Fruit fly (Drosophila melanogaster) whole organism, embryonic: ENCODE data around the gene CG10492.

ENCODE experiments used
- Adf1 ChIP-seq: fragments of 200-800 bp; sonication (Bioruptor generic); IDR thresholded peaks from 2 replicates; pipeline ENCODE4 v1.3.6; 2022; ENCODE audit warnings: missing biosample characterization, missing genetic modification characterization
- CG10147 ChIP-seq: fragments of 200-800 bp; sonication (Bioruptor generic); optimal IDR thresholded peaks from 2 replicates; lab custom pipeline; 2019; ENCODE audit warnings: missing biosample characterization, mild to moderate bottlenecking, missing genetic modification characterization, moderate library complexity
- CG10543 ChIP-seq: fragments of 200-800 bp; sonication (Bioruptor generic); optimal IDR thresholded peaks from 3 replicates; lab custom pipeline; 2017; ENCODE audit warnings: missing biosample characterization, mild to moderate bottlenecking, missing genetic modification characterization, moderate library complexity
- CG13894 ChIP-seq: fragments of 200-800 bp; sonication (Bioruptor generic); optimal IDR thresholded peaks from 3 replicates; lab custom pipeline; 2018; ENCODE audit warnings: missing biosample characterization, mild to moderate bottlenecking, missing genetic modification characterization, moderate library complexity
- CG15011 ChIP-seq: fragments of 200-800 bp; sonication (Bioruptor generic); optimal IDR thresholded peaks from 3 replicates; lab custom pipeline; 2018; ENCODE audit warnings: missing biosample characterization, mild to moderate bottlenecking, missing genetic modification characterization
- CG16815 ChIP-seq: fragments of 200-800 bp; sonication (Bioruptor generic); optimal IDR thresholded peaks from 3 replicates; lab custom pipeline; 2017; ENCODE audit warnings: missing biosample characterization, mild to moderate bottlenecking, missing genetic modification characterization
- CG1792 ChIP-seq: fragments of 200-800 bp; sonication (Bioruptor generic); optimal IDR thresholded peaks from 2 replicates; lab custom pipeline; 2016; ENCODE audit warnings: missing biosample characterization, missing genetic modification characterization
- CG18619 ChIP-seq: fragments of 200-800 bp; sonication (Bioruptor generic); optimal IDR thresholded peaks from 3 replicates; lab custom pipeline; 2017; ENCODE audit warnings: missing biosample characterization, mild to moderate bottlenecking, missing genetic modification characterization
- CG2129 ChIP-seq: fragments of 200-800 bp; sonication (Bioruptor generic); IDR thresholded peaks from 2 replicates; pipeline ENCODE4 v1.3.6; 2022; ENCODE audit warnings: missing biosample characterization, missing genetic modification characterization; ENCODE audit not compliant: partially characterized antibody
- CG3838 ChIP-seq: fragments of 200-800 bp; sonication (Bioruptor generic); optimal IDR thresholded peaks from 3 replicates; lab custom pipeline; 2016; ENCODE audit warnings: missing biosample characterization, missing genetic modification characterization
- CG4360 ChIP-seq: fragments of 200-800 bp; sonication (Bioruptor generic); IDR thresholded peaks from 2 replicates; pipeline ENCODE4 v1.3.6; 2022; ENCODE audit warnings: missing biosample characterization, missing genetic modification characterization
- CG4424 ChIP-seq: fragments of 200-800 bp; sonication (Bioruptor generic); optimal IDR thresholded peaks from 3 replicates; lab custom pipeline; 2016; ENCODE audit warnings: missing biosample characterization, missing genetic modification characterization
- CG6272 ChIP-seq: fragments of 200-800 bp; sonication (Bioruptor generic); IDR thresholded peaks from 2 replicates; pipeline ENCODE4 v1.3.6; 2022; ENCODE audit warnings: missing biosample characterization, missing genetic modification characterization
- Dad ChIP-seq: fragments of 200-800 bp; sonication (Bioruptor generic); optimal IDR thresholded peaks from 3 replicates; lab custom pipeline; 2016; ENCODE audit warnings: missing biosample characterization, missing genetic modification characterization
- Deaf1 ChIP-seq: fragments of 200-800 bp; optimal IDR thresholded peaks from 3 replicates; lab custom pipeline; 2019; ENCODE audit warnings: missing biosample characterization, mild to moderate bottlenecking, missing genetic modification characterization, moderate library complexity
- Dref ChIP-seq: fragments of 200-800 bp; sonication (Bioruptor generic); IDR thresholded peaks from 2 replicates; pipeline ENCODE4 v1.3.6; 2022; ENCODE audit warnings: missing biosample characterization, missing genetic modification characterization
- Fer2 ChIP-seq: fragments of 200-800 bp; sonication (Bioruptor generic); optimal IDR thresholded peaks from 2 replicates; lab custom pipeline; 2018; ENCODE audit warnings: missing biosample characterization, mild to moderate bottlenecking, missing genetic modification characterization, moderate library complexity
- Hey ChIP-seq: fragments of 200-800 bp; sonication (Bioruptor generic); optimal IDR thresholded peaks from 3 replicates; lab custom pipeline; 2018; ENCODE audit warnings: missing biosample characterization, mild to moderate bottlenecking, missing genetic modification characterization
- NfI ChIP-seq: fragments of 200-800 bp; sonication (Bioruptor generic); optimal IDR thresholded peaks from 3 replicates; lab custom pipeline; 2018; ENCODE audit warnings: missing biosample characterization, mild to moderate bottlenecking, missing genetic modification characterization, moderate library complexity
- Poxn ChIP-seq: fragments of 200-800 bp; sonication (Bioruptor generic); IDR thresholded peaks from 2 replicates; pipeline ENCODE4 v1.3.6; 2022; ENCODE audit warnings: missing biosample characterization, missing genetic modification characterization
- Rfx ChIP-seq: fragments of 200-800 bp; sonication (Bioruptor generic); IDR thresholded peaks from 2 replicates; pipeline ENCODE4 v1.3.6; 2022; ENCODE audit warnings: missing biosample characterization, missing genetic modification characterization
- Spps ChIP-seq: fragments of 200-800 bp; sonication (Bioruptor generic); optimal IDR thresholded peaks from 2 replicates; lab custom pipeline; 2018; ENCODE audit warnings: missing biosample characterization, mild to moderate bottlenecking, missing genetic modification characterization
- Tbp ChIP-seq: fragments of >200 bp; optimal IDR thresholded peaks from 2 replicates; lab custom pipeline; 2018; ENCODE audit warnings: missing biosample characterization, missing genetic modification characterization
- abd-A ChIP-seq: fragments of 200-800 bp; sonication (Bioruptor generic); optimal IDR thresholded peaks from 3 replicates; lab custom pipeline; 2019; ENCODE audit warnings: missing biosample characterization, mild to moderate bottlenecking, missing genetic modification characterization, moderate library complexity
- bigmax ChIP-seq: fragments of 200-800 bp; sonication (Bioruptor generic); optimal IDR thresholded peaks from 2 replicates; lab custom pipeline; 2018; ENCODE audit warnings: missing biosample characterization, mild to moderate bottlenecking, missing genetic modification characterization
- cg ChIP-seq: fragments of 200-800 bp; sonication (Bioruptor generic); optimal IDR thresholded peaks from 3 replicates; lab custom pipeline; 2019; ENCODE audit warnings: missing biosample characterization, mild to moderate bottlenecking, missing genetic modification characterization, moderate library complexity
- chinmo ChIP-seq: fragments of 200-800 bp; sonication (Bioruptor generic); IDR thresholded peaks from 4 replicates; pipeline ENCODE4 v1.3.6; 2022; ENCODE audit warnings: missing biosample characterization, missing genetic modification characterization; ENCODE audit not compliant: partially characterized antibody
- crol ChIP-seq: fragments of 200-800 bp; sonication (Bioruptor generic); IDR thresholded peaks from 2 replicates; pipeline ENCODE4 v1.3.6; 2022; ENCODE audit warnings: missing biosample characterization, missing genetic modification characterization
- danr ChIP-seq: fragments of 200-800 bp; sonication (Bioruptor generic); IDR thresholded peaks from 2 replicates; pipeline ENCODE4 v1.3.6; 2022; ENCODE audit warnings: missing biosample characterization, missing genetic modification characterization
- gcm2 ChIP-seq: fragments of 200-800 bp; sonication (Bioruptor generic); optimal IDR thresholded peaks from 2 replicates; lab custom pipeline; 2016; ENCODE audit warnings: missing biosample characterization, missing genetic modification characterization
- gfzf ChIP-seq: fragments of 200-800 bp; sonication (Bioruptor generic); optimal IDR thresholded peaks from 2 replicates; lab custom pipeline; 2016; ENCODE audit warnings: missing biosample characterization, mild to moderate bottlenecking, missing genetic modification characterization, moderate library complexity
- h ChIP-seq: fragments of >200 bp; optimal IDR thresholded peaks from 2 replicates; lab custom pipeline; 2017
- hb ChIP-seq: fragments of 200-800 bp; sonication (Bioruptor generic); IDR thresholded peaks from 3 replicates; pipeline ENCODE4 v1.3.6; 2022; ENCODE audit warnings: missing biosample characterization, missing genetic modification characterization; ENCODE audit not compliant: partially characterized antibody
- ind ChIP-seq: fragments of 200-800 bp; sonication (Bioruptor generic); optimal IDR thresholded peaks from 3 replicates; lab custom pipeline; 2016; ENCODE audit warnings: missing biosample characterization, missing genetic modification characterization
- inv ChIP-seq: fragments of 200-800 bp; sonication (Bioruptor generic); IDR thresholded peaks from 2 replicates; pipeline ENCODE4 v1.3.6; 2022; ENCODE audit warnings: missing biosample characterization, missing genetic modification characterization; ENCODE audit not compliant: partially characterized antibody
- mirr ChIP-seq: fragments of 200-800 bp; sonication (Bioruptor generic); optimal IDR thresholded peaks from 3 replicates; lab custom pipeline; 2018; ENCODE audit warnings: missing biosample characterization, mild to moderate bottlenecking, missing genetic modification characterization
- nerfin-1 ChIP-seq: fragments of 200-800 bp; sonication (Bioruptor generic); optimal IDR thresholded peaks from 3 replicates; lab custom pipeline; 2019; ENCODE audit warnings: missing biosample characterization, mild to moderate bottlenecking, missing genetic modification characterization, moderate library complexity
- nerfin-2 ChIP-seq: fragments of 200-800 bp; sonication (Bioruptor generic); IDR thresholded peaks from 2 replicates; pipeline ENCODE4 v1.3.6; 2022; ENCODE audit warnings: missing biosample characterization, missing genetic modification characterization; ENCODE audit not compliant: partially characterized antibody
- sd ChIP-seq: fragments of 200-800 bp; sonication (Bioruptor generic); optimal IDR thresholded peaks from 3 replicates; lab custom pipeline; 2018; ENCODE audit warnings: missing biosample characterization, mild to moderate bottlenecking, missing genetic modification characterization, moderate library complexity
- sim ChIP-seq: fragments of 200-800 bp; sonication (Bioruptor generic); IDR thresholded peaks from 2 replicates; pipeline ENCODE4 v1.3.6; 2022; ENCODE audit warnings: missing biosample characterization, missing genetic modification characterization
- sima ChIP-seq: fragments of 200-800 bp; sonication (Bioruptor generic); optimal IDR thresholded peaks from 2 replicates; lab custom pipeline; 2016; ENCODE audit warnings: missing biosample characterization, missing genetic modification characterization
- sqz ChIP-seq: fragments of 200-800 bp; sonication (Bioruptor generic); optimal IDR thresholded peaks from 3 replicates; lab custom pipeline; 2018; ENCODE audit warnings: missing biosample characterization, mild to moderate bottlenecking, missing genetic modification characterization
- tup ChIP-seq: fragments of 200-800 bp; sonication (Bioruptor generic); optimal IDR thresholded peaks from 2 replicates; lab custom pipeline; 2016; ENCODE audit warnings: missing biosample characterization, mild to moderate bottlenecking, missing genetic modification characterization, moderate library complexity
- vfl ChIP-seq: fragments of 200-800 bp; sonication (Bioruptor generic); optimal IDR thresholded peaks from 2 replicates; lab custom pipeline; 2016; ENCODE audit warnings: missing biosample characterization, missing genetic modification characterization
- zen2 ChIP-seq: fragments of 200-800 bp; sonication (Bioruptor generic); IDR thresholded peaks from 3 replicates; pipeline ENCODE4 v1.3.6; 2022; ENCODE audit warnings: missing biosample characterization, missing genetic modification characterization; ENCODE audit not compliant: partially characterized antibody

CG10492 gene

DNA sequence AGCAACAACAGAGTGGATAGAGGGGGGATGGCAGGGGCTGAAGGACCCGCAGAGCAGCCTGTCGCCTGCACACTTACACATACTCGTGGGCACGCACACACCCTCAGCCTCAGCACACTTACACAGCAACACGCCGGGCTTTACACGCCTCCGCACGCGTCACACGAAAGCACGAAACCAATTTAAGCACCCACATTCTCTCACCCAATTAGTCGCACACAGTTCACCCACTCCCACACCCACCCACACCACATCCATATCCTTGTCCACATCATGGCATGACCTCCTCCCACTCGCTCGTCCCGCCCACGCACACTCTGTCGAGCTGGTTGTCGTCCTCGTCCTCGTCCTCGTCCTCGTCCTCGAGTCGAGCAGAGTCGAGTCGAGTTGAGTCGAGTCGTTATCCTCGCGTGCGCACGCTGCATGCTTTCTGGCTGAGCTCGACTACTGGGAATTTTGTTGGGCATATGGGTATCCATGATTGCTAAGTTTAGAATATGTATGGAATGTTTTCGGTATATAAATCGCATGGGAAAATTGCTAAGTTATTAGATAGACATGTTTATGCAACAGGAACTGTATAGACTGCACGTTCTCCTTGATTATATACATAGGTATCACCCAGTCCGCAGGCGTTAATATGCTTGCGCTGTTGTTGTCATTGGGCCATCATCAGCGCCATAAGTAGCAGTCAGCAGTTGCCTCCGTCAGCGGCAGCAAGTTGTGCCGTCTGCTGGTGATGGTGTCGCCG, 41.8 kb upstream of the CG10492 start (continued):
- TF ChIP-seq zen2 (GFP tag; lab: Robert Waterston, UW) (0 out of 3 replicates have a peak, but pooled peaks have one; percentile 23), bigmax (GFP tag; lab: Kevin White, UChicago) (no peak), CG6272 (GFP tag; lab: Robert Waterston, UW) (peak; percentile 78), sqz (GFP tag; lab: Kevin White, UChicago) (peak; percentile 12), h (lab: Kevin White, UChicago) (no peak), ind (GFP tag; lab: Kevin White, UChicago) (peak; percentile 82), danr (peak; percentile 71), cg (GFP tag; lab: Kevin White, UChicago) (peak; percentile 27), gfzf (GFP tag; lab: Kevin White, UChicago) (no peak)

DNA sequence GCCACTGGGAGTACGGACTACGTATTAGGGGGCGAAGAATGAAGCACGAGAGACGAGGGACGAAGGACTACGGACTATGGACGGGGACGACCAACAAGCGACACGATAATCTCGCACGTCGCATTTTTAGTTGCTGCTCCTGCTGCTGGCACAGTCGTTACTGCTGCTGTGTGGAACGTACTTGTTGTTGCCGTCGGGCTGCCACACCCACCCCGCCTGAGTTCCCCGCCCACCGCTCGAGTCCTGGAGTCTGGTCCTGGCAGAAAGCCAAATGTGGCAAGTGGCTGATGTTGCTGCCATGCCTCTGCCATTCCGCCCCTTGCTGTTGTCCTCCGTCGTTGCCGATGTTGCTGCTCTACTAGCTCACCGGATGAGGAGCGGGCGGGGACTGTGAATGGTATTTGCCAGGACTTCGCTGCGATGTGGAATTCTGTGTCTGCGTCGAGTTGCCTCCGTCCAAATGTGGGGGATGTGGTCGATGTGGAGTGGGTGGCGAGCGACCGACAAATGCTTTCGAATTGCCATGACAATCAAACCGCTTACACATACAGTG, 41.0 kb upstream of the CG10492 start:
- TF ChIP-seq NfI (GFP tag; lab: Kevin White, UChicago) (peak; percentile 20), CG2129 (no peak), gcm2 (no peak), nerfin-1 (tag; lab: Kevin White, UChicago) (peak; percentile 19), CG13894 (peak; percentile 41), Fer2 (tag; lab: Kevin White, UChicago) (peak; percentile 28), Deaf1 (peak; percentile 42), crol (GFP tag; lab: Robert Waterston, UW) (peak; percentile 73), CG10543 (peak; percentile 89), chinmo (0 out of 4 replicates have a peak, but pooled peaks have one; percentile 40), Rfx (GFP tag; lab: Robert Waterston, UW) (peak; percentile 23; the same call in 1 of the 2 replicates), CG4360 (0 out of 2 replicates have a peak, but pooled peaks have one; percentile 17), abd-A (peak; percentile 93), Adf1 (peak; percentile 70), sim (no peak), mirr (GFP tag; lab: Kevin White, UChicago) (peak; percentile 63), Poxn (GFP tag; lab: Robert Waterston, UW) (no peak), Hey (tag; lab: Kevin White, UChicago) (peak; percentile 88), Dref (GFP tag; lab: Robert Waterston, UW) (0 out of 2 replicates have a peak, but pooled peaks have one; percentile 24), sd (tag; lab: Kevin White, UChicago) (peak; percentile 56), hb (GFP tag; lab: Robert Waterston, UW) (0 out of 3 replicates have a peak, but pooled peaks have one; percentile 22)

DNA sequence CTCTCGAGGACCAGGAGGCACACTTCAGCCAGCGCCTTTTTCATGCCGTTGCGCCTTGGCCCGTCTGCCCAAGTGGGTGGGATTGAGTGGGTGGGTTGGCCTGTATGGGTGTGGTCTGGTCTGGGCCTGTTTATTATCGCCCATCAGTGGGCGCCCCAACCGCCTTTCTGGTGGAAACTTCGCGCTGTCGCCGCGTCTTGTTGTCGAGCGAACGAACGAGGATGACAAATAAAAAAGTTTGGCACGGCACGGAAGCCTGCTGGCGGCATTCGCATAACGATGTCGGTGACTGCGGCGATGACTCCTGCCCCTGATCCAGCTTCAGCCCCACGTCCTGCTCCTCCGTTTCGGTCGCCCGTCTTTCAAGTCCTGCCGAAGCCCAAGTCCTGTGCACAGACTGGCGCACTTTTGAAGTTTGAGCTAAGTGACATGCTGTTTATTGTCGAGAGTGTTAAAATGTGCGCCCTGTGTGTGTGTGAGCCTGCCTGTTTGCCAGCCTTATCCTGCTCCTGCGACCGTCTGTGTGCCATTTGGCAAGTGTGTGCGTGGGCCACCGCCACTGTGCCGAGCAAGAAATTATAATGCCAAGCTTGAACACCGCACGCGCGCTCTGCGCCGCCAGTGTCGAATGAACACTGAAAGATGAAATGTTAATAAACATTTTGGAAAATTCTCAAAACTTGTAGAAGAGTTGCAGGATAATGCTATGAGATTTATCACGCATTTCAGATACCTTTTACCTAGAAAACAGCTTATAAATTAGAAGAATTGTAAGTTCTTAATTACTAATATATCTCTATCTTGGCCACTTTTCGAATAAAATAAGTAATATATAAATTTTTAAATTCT, 39.6 kb upstream of the CG10492 start:
- TF ChIP-seq tup (GFP tag; lab: Kevin White, UChicago) (no peak), CG4424 (peak; percentile 53), Tbp (GFP tag; lab: Kevin White, UChicago) (no peak), CG18619 (GFP tag; lab: Kevin White, UChicago) (peak; percentile 83), CG15011 (GFP tag; lab: Kevin White, UChicago) (peak; percentile 62), inv (GFP tag; lab: Robert Waterston, UW) (no peak), nerfin-2 (no peak), CG16815 (GFP tag; lab: Kevin White, UChicago) (peak; percentile 52), sima (no peak), CG3838 (GFP tag; lab: Kevin White, UChicago) (no peak), CG10147 (GFP tag; lab: Kevin White, UChicago) (peak; percentile 82), CG1792 (no peak), sim (no peak), Dad (GFP tag; lab: Kevin White, UChicago) (no peak), Spps (tag; lab: Kevin White, UChicago) (no peak), vfl (peak; percentile 27)
